Worm (Caenorhabditis elegans): ENCODE measurements around the gene K08H2.7.

The K08H2.7 gene

ce11 chrX:13264550-13264949, 16.3 kb upstream of the K08H2.7 start (continued):
- TF ChIP-seq ceh-34 (tag; optimal IDR thresholded peaks at IDR 0.05) (peak; percentile 48), elt-2 (tag; optimal IDR thresholded peaks at IDR 0.05) (peak; percentile 69), pha-2 (tag; optimal IDR thresholded peaks at IDR 0.05) (peak; percentile 69), K09A11.1 (tag; optimal IDR thresholded peaks at IDR 0.05; ENCODE audit: insufficient read depth) (no peak), unc-3 (GFP tag; conservative IDR thresholded peaks at IDR 0.05) (peak; percentile 87), unc-3 (tag; optimal IDR thresholded peaks at IDR 0.05) (peak; percentile 67), lin-11 (tag; optimal IDR thresholded peaks at IDR 0.05) (peak; percentile 62), fkh-10 (GFP tag; optimal IDR thresholded peaks at IDR 0.05) (no peak), ceh-45 (GFP tag; IDR thresholded peaks at IDR 0.05) (peak; percentile 76), mec-3 (tag; optimal IDR thresholded peaks at IDR 0.05; ENCODE audit: borderline replicate concordance) (no peak), hlh-6 (tag; optimal IDR thresholded peaks at IDR 0.05) (peak; percentile 83), pag-3 (tag; optimal IDR thresholded peaks at IDR 0.05; ENCODE audit: borderline replicate concordance) (no peak), elt-4 (tag; optimal IDR thresholded peaks at IDR 0.05) (no peak), sdc-2 (tag; optimal IDR thresholded peaks at IDR 0.05) (peak; percentile 81), madf-2 (tag; optimal IDR thresholded peaks at IDR 0.05) (peak; percentile 70), fkh-6 (tag; optimal IDR thresholded peaks at IDR 0.05) (peak; percentile 64)

- TF ChIP-seq ceh-6 (GFP tag; optimal IDR thresholded peaks at IDR 0.05) (no peak), pag-3 (tag; optimal IDR thresholded peaks at IDR 0.05; ENCODE audit: borderline replicate concordance) (no peak), unc-42 (tag; optimal IDR thresholded peaks at IDR 0.05) (no peak), dve-1 (tag; optimal IDR thresholded peaks at IDR 0.05) (no peak), che-1 (tag; optimal IDR thresholded peaks at IDR 0.05) (no peak), unc-86 (tag; optimal IDR thresholded peaks at IDR 0.05) (no peak), npax-4 (tag; optimal IDR thresholded peaks at IDR 0.05) (no peak), ceh-30 (tag; optimal IDR thresholded peaks at IDR 0.05) (no peak)
Measured at ce11 chrX:13262195-13262594, 14.0 kb upstream of the K08H2.7 start, which contains the start of gene K09A11.1. Gene K09A11.1, plus strand, starts transcription at chrX:13262495.

- TF ChIP-seq che-1 (tag; optimal IDR thresholded peaks at IDR 0.05): no peak
- peak; percentile 92 for TF ChIP-seq elt-2 (tag; optimal IDR thresholded peaks at IDR 0.05)
Measured at ce11 chrX:13257577-13257976, 9.3 kb upstream of the K08H2.7 start, which contains the start of gene K08H2.10. Gene K08H2.10, plus strand, starts transcription at chrX:13257806.

ce11 chrX:13251914-13252434, 3.7 kb upstream of the K08H2.7 start, which contains the start of gene nhr-32:
Gene nhr-32, plus strand, starts transcription at chrX:13251964.
- TF ChIP-seq pat-9 (tag; optimal IDR thresholded peaks at IDR 0.05) (no peak), F13H6.1 (tag; optimal IDR thresholded peaks at IDR 0.05) (no peak), nfya-1 (tag; optimal IDR thresholded peaks at IDR 0.05) (no peak), pha-2 (tag; optimal IDR thresholded peaks at IDR 0.05) (no peak), ceh-30 (tag; optimal IDR thresholded peaks at IDR 0.05) (no peak), unc-3 (GFP tag; conservative IDR thresholded peaks at IDR 0.05) (no peak), unc-3 (tag; optimal IDR thresholded peaks at IDR 0.05) (no peak), fax-1 (tag; optimal IDR thresholded peaks at IDR 0.05) (no peak), pax-1 (tag; optimal IDR thresholded peaks at IDR 0.05) (no peak), ama-1 (optimal IDR thresholded peaks at IDR 0.05) (no peak), unc-42 (tag; optimal IDR thresholded peaks at IDR 0.05) (no peak), rnt-1 (tag; optimal IDR thresholded peaks at IDR 0.05) (no peak), odd-2 (tag; optimal IDR thresholded peaks at IDR 0.05) (no peak)

- TF ChIP-seq unc-42 (tag; optimal IDR thresholded peaks at IDR 0.05): peak; percentile 41
- TF ChIP-seq ref-2 (tag; optimal IDR thresholded peaks at IDR 0.05): peak; percentile 12
- TF ChIP-seq ceh-24 (tag; optimal IDR thresholded peaks at IDR 0.05): no peak
- TF ChIP-seq npax-4 (tag; optimal IDR thresholded peaks at IDR 0.05): no peak
- no peak for TF ChIP-seq hlh-15 (tag; optimal IDR thresholded peaks at IDR 0.05)
- TF ChIP-seq tbx-2 (tag; optimal IDR thresholded peaks at IDR 0.05): peak; percentile 69
- no peak for TF ChIP-seq fax-1 (tag; optimal IDR thresholded peaks at IDR 0.05)
- no peak for TF ChIP-seq hlh-13 (GFP tag; optimal IDR thresholded peaks at IDR 0.05)
- TF ChIP-seq T23F11.4 (GFP tag; optimal IDR thresholded peaks at IDR 0.05): no peak
- no peak for TF ChIP-seq unc-86 (tag; optimal IDR thresholded peaks at IDR 0.05)
- peak; percentile 83 for TF ChIP-seq unc-55 (GFP tag; optimal IDR thresholded peaks at IDR 0.05)
- peak; percentile 61 for TF ChIP-seq ceh-34 (tag; optimal IDR thresholded peaks at IDR 0.05)
- peak; percentile 10 for TF ChIP-seq dve-1 (tag; optimal IDR thresholded peaks at IDR 0.05)
- TF ChIP-seq fkh-10 (GFP tag; optimal IDR thresholded peaks at IDR 0.05): no peak
- peak; percentile 17 for TF ChIP-seq hlh-6 (tag; optimal IDR thresholded peaks at IDR 0.05)
- no peak for TF ChIP-seq ceh-45 (GFP tag; IDR thresholded peaks at IDR 0.05)
- peak; percentile 94 for TF ChIP-seq hlh-30 (tag; optimal IDR thresholded peaks at IDR 0.05; ENCODE audit: insufficient read depth)
- TF ChIP-seq pha-4 (tag; optimal IDR thresholded peaks at IDR 0.05): no peak
- no peak for TF ChIP-seq sox-4 (tag; optimal IDR thresholded peaks at IDR 0.05)
- no peak for TF ChIP-seq tbx-7 (tag; optimal IDR thresholded peaks at IDR 0.05)
- peak; percentile 50 for TF ChIP-seq ceh-18 (tag; optimal IDR thresholded peaks at IDR 0.05)
Measured at ce11 chrX:13251354-13251843, 3.2 kb upstream of the K08H2.7 start.
